Worm (Caenorhabditis elegans) whole organism, young adult: ENCODE results near the gene F14H12.7.
"Not testable (repeated sequence)": the region's sequence is repeated elsewhere in the genome, so short reads cannot be mapped to it uniquely, and the experiment has no call there.

Experiments used
- ama-1 ChIP-seq, 3 experiments: fragments of 150-350 bp in 1 of 3; sonication (generic microtip) in 2 of 3; optimal IDR thresholded peaks; 2 replicates each; lab custom pipeline; 2014 to 2018; ENCODE audit warnings: missing biosample characterization in 2 of 3, missing genetic modification characterization in 2 of 3, missing genetic modification reagents in 2 of 3
- aptf-3 ChIP-seq: fragments of 200-800 bp; sonication (Bioruptor generic); IDR thresholded peaks from 2 replicates; pipeline ENCODE4 v1.3.6; 2022; ENCODE audit warnings: missing genetic modification characterization, missing compliant biosample characterization
- dox-1 ChIP-seq: fragments of 200-800 bp; sonication (Bioruptor generic); IDR thresholded peaks from 2 replicates; pipeline ENCODE4 v1.3.6; 2022; ENCODE audit warnings: missing genetic modification reagents, missing genetic modification characterization, missing compliant biosample characterization
- efl-1 ChIP-seq: fragments of 150-350 bp; optimal IDR thresholded peaks from 2 replicates; lab custom pipeline; 2014; ENCODE audit warnings: missing biosample characterization, missing genetic modification reagents, missing genetic modification characterization
- fkh-3 ChIP-seq: sonication (generic microtip); optimal IDR thresholded peaks from 2 replicates; lab custom pipeline; 2016; ENCODE audit warnings: mild to moderate bottlenecking, missing genetic modification characterization, missing compliant biosample characterization
- him-1 ChIP-seq: sonication (generic microtip); optimal IDR thresholded peaks from 2 replicates; lab custom pipeline; 2016; ENCODE audit warnings: missing genotype, missing genetic modification reagents, missing genetic modification characterization, missing compliant biosample characterization
- pbrm-1 ChIP-seq: fragments of 200-800 bp; sonication (Bioruptor generic); IDR thresholded peaks from 2 replicates; pipeline ENCODE4 v1.3.6; 2022; ENCODE audit warnings: missing genetic modification reagents, missing genetic modification characterization, missing compliant biosample characterization
- repo-1 ChIP-seq: sonication (generic microtip); optimal IDR thresholded peaks from 2 replicates; lab custom pipeline; 2017; ENCODE audit warnings: mild to moderate bottlenecking, missing genetic modification characterization, missing compliant biosample characterization

DNA sequence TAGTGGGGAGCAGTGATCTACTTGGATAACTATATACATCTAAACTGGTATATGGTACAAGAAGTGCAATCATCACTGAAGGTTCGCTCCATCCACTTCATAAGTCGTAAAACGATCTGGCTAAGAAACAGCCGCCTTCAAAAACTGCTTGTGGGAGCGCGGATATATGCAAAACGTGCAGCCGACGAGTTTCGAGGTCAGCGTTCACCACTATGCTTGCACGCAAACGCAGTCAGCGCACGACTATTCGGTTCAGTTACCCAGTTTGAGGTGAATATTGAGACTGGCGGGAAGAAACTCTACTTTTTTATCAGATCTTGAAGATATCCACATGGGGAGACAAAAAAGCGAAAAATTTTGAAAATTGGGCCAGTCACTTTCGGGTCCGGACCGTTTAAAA is 32.1 kb upstream of the F14H12.7 start:
- not testable (repeated sequence) for TF ChIP-seq repo-1 (tag; lab: Kevin White, UChicago); efl-1 (GFP tag; lab: Kevin White, UChicago); aptf-3; fkh-3 (tag; lab: Kevin White, UChicago); ama-1 (optimal IDR thresholded peaks at IDR 0.05; lab: Kevin White, UChicago); ama-1 (GFP tag; optimal IDR thresholded peaks at IDR 0.05; lab: Kevin White, UChicago); pbrm-1 (GFP tag; lab: Robert Waterston, UW); him-1 (tag; lab: Kevin White, UChicago)
- TF ChIP-seq dox-1 (GFP tag; lab: Robert Waterston, UW) = 0 out of 2 replicates have a peak, but pooled peaks have one; percentile 12
